Worm (Caenorhabditis elegans): ENCODE data around the gene gbb-2.

ce11 chrIV:4511259-4511890, 4.8 kb upstream of the gbb-2 start, which contains the start of the genes rfth-1 and ZK180.8:
- TF ChIP-seq flt-1 (GFP tag; IDR thresholded peaks at IDR 0.05) (no peak), ztf-23 (GFP tag; IDR thresholded peaks at IDR 0.05) (no peak), T22C8.4 (GFP tag; IDR thresholded peaks at IDR 0.05) (no peak), klf-2 (GFP tag; conservative IDR thresholded peaks at IDR 0.05) (no peak), med-1 (GFP tag; optimal IDR thresholded peaks at IDR 0.05; ENCODE audit: insufficient read depth) (no peak), tab-1 (GFP tag; IDR thresholded peaks at IDR 0.05) (no peak), cog-1 (tag; optimal IDR thresholded peaks at IDR 0.05) (no peak), ref-1 (GFP tag; conservative IDR thresholded peaks at IDR 0.05) (no peak), ztf-29 (GFP tag; IDR thresholded peaks at IDR 0.05) (no peak)
